Worm (Caenorhabditis elegans): ENCODE data around the gene nlp-22.

nlp-22 gene

DNA sequence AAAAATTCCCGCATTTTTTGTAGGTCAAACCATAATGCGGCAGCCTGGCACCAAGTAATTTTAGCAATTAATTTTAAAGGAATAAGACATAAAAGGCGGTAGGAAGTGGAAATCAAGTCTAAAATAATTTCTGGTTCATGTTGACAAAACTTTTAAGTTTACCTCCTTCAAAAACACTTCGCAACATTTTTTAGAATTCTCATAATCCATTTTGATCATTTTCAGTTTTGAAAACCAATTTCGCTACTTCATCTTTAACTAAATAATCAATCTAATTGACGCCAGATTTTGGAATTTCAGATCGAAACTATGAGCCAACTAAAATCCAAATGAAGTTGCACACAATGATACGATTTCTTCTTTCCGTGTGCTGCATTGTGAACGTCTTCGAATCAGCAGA lies 17.9 kb upstream of the nlp-22 start, which contains the start of gene lgc-40:
lgc-40 (plus strand) TSS at position 301 of the 400 bp plus-strand sequence.
- TF ChIP-seq egl-44 (GFP tag; IDR thresholded peaks at IDR 0.05), result no peak
- TF ChIP-seq athp-1 (tag; optimal IDR thresholded peaks at IDR 0.05), result no peak
- TF ChIP-seq him-1 (tag; optimal IDR thresholded peaks at IDR 0.05), result no peak
- TF ChIP-seq somi-1 (GFP tag; optimal IDR thresholded peaks at IDR 0.05), result no peak
- TF ChIP-seq mcd-1 (GFP tag; IDR thresholded peaks at IDR 0.05), result no peak
- no peak for TF ChIP-seq dpl-1 (GFP tag; optimal IDR thresholded peaks at IDR 0.05)
- TF ChIP-seq attf-5 (GFP tag; optimal IDR thresholded peaks at IDR 0.05), result no peak
- TF ChIP-seq bed-1 (GFP tag; IDR thresholded peaks at IDR 0.05), result no peak
- TF ChIP-seq T26A5.8 (tag; optimal IDR thresholded peaks at IDR 0.05), result no peak
- TF ChIP-seq F33H1.4 (GFP tag; IDR thresholded peaks at IDR 0.05), result no peak
- no peak for TF ChIP-seq nhr-90 (tag; optimal IDR thresholded peaks at IDR 0.05)
- no peak for TF ChIP-seq ets-4 (GFP tag; optimal IDR thresholded peaks at IDR 0.05)
- no peak for TF ChIP-seq lin-26 (GFP tag; IDR thresholded peaks at IDR 0.05)

DNA sequence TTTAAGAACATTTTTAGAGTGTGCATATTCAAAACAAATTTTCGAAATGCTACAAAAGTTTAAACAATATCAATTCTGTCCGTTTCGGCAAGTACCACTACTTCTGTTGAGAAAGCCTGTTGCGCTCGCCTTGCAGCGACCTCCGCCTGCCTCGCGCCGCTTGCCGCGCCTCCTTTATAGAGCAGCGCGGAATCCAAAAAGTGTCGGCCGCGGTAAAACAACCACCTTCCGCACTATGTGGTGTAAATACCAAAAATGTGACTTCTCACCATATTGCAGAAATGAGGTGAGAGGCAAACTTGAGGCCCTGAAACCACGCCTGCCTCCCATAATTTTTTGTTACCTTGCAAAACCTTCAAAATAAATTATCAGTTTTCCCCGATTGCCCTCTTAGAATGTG lies 11.0 kb upstream of the nlp-22 start:
- TF ChIP-seq snpc-4 (GFP tag; optimal IDR thresholded peaks at IDR 0.05) (no peak), snpc-4 (tag; optimal IDR thresholded peaks at IDR 0.05) (peak in 2 of 4 experiments; percentile 70 to 83), unc-130 (GFP tag; optimal IDR thresholded peaks at IDR 0.05) (no peak), snpc-1.1 (tag; optimal IDR thresholded peaks at IDR 0.05; ENCODE audit: insufficient read depth) (peak; percentile 55)

DNA sequence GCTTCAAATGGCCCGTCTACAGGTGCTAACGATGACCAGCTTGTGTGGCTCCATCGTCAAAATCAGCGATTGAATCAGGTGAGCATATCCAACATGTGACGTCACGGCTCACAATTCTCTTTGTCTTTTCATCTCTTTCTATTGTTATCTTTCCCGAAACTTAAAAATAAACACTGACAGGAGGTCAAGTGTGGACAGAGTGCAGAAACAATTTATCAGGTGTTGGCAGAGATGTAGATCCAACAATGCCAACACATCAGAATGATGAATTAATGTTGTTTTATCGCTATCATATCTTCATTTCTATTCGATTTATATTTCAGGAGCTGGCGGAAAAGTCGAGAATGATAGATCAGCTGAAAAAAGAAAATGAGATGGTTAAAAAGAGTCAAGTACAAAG lies 6.1 kb upstream of the nlp-22 start:
- TF ChIP-seq snpc-1.1 (tag; optimal IDR thresholded peaks at IDR 0.05; ENCODE audit: insufficient read depth) (no peak), mxl-1 (tag; optimal IDR thresholded peaks at IDR 0.05) (no peak), K12H6.12 (tag; optimal IDR thresholded peaks at IDR 0.05) (no peak), ztf-18 (tag; optimal IDR thresholded peaks at IDR 0.05) (no peak)

DNA sequence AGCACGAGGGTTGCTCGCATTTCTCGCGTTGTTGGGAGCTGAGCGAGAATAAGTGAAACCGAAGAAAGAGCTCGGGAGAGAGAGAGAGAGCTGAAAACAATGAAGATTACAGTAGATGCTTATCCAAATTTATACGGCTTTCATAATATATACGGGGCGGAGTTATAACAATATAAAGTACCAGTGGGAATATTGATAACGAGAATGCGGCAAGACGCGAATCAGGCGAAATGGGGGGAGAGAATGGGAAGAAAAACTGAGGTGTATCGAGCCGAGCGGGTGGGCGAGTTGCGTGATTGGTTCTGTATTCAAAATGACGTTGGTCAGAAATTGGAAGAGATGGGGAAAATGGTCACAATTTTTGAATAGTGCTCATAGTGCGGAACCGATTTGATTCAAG lies 2.8 kb upstream of the nlp-22 start, which contains the start of gene nlp-2:
nlp-2 (minus strand) TSS at position 101 of the 400 bp plus-strand sequence.
- no peak for TF ChIP-seq ztf-26 (tag; optimal IDR thresholded peaks at IDR 0.05)
- no peak for TF ChIP-seq ama-1 (optimal IDR thresholded peaks at IDR 0.05)
- TF ChIP-seq ama-1 (GFP tag; optimal IDR thresholded peaks at IDR 0.05), result no peak
- no peak for TF ChIP-seq lag-1 (GFP tag; IDR thresholded peaks at IDR 0.05)
- TF ChIP-seq cebp-2 (GFP tag; IDR thresholded peaks at IDR 0.05), result no peak
- TF ChIP-seq ztf-3 (GFP tag; optimal IDR thresholded peaks at IDR 0.05), result no peak
- no peak for TF ChIP-seq egl-44 (GFP tag; IDR thresholded peaks at IDR 0.05)
- TF ChIP-seq lsl-1 (GFP tag; optimal IDR thresholded peaks at IDR 0.05), result no peak
- no peak for TF ChIP-seq aptf-2 (GFP tag; conservative IDR thresholded peaks at IDR 0.05)
- no peak for TF ChIP-seq chd-7 (tag; optimal IDR thresholded peaks at IDR 0.05)
- no peak for TF ChIP-seq nhr-179 (tag; optimal IDR thresholded peaks at IDR 0.05)
- TF ChIP-seq ceh-91 (GFP tag; IDR thresholded peaks at IDR 0.05), result no peak
- no peak for TF ChIP-seq K12H6.12 (tag; optimal IDR thresholded peaks at IDR 0.05)
- TF ChIP-seq let-607 (tag; optimal IDR thresholded peaks at IDR 0.05), result no peak
- TF ChIP-seq Y67H2A.10 (GFP tag; conservative IDR thresholded peaks at IDR 0.05), result no peak
- TF ChIP-seq ets-4 (GFP tag; optimal IDR thresholded peaks at IDR 0.05), result no peak
- TF ChIP-seq ceh-27 (GFP tag; optimal IDR thresholded peaks at IDR 0.05), result no peak

DNA sequence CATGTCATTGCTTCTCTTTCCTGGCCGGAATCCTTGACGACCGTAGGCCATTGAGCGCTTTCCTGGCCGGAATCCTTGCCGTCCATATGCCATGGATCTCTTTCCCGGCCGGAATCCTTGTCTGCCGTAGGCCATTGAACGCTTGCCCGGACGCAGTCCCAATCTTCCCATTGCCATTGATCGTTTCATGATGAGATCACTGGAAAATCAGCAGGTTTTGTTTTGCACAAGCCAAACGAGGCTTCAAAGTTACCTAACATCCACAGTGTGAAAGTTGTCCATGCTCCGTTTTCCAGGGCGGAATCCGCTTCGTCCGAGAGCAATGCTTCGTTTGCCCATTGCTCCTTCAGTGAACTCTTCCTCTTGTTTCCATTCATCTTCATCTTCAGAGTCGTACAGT lies 2.2 kb upstream of the nlp-22 start:
- TF ChIP-seq zfh-2 (GFP tag; conservative IDR thresholded peaks at IDR 0.05) (0 out of 2 replicates have a peak, but pooled peaks have one; percentile 10), ztf-18 (tag; optimal IDR thresholded peaks at IDR 0.05) (no peak)

All from whole organism, young adult.